Worm (Caenorhabditis elegans): ENCODE results near the gene puf-8.

Gene puf-8

DNA sequence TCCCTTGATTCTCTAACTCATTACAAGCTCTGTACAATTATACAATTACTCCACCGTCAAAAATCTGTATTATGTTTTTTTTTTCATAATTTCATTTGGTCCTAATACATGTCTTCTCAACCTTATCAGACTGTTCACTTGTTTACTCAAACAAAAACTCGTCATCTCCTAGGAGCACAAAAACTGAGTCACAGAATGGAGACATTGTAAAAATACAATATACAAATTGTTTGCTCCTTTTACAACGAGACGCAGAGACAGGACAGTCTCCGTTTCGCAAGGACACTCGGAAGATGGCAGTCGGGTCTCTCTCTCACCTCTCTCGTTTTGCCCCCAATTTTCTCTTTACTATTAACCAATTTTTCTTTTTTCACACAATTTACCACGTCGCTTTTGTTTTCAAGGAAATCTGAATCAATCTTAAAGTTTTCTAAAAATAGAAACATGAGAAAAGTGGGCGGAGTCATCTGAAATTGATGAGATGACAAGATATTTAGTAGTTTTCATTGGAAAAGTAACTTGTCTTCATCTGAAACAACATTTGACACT, 42.4 kb downstream of the puf-8 start, which contains the start of gene F32A5.8 (continued):
- 0 out of 2 replicates have a peak, but pooled peaks have one; percentile 23 for TF ChIP-seq attf-3 (GFP tag; conservative IDR thresholded peaks at IDR 0.05)
- no peak for TF ChIP-seq egrh-3 (GFP tag; IDR thresholded peaks at IDR 0.05)
- no peak for TF ChIP-seq somi-1 (GFP tag; optimal IDR thresholded peaks at IDR 0.05)
- no peak for TF ChIP-seq Y79H2A.3 (GFP tag; conservative IDR thresholded peaks at IDR 0.05)
- no peak for TF ChIP-seq lin-26 (GFP tag; IDR thresholded peaks at IDR 0.05)
- TF ChIP-seq ceh-91 (GFP tag; IDR thresholded peaks at IDR 0.05): no peak
- TF ChIP-seq repo-1 (tag; optimal IDR thresholded peaks at IDR 0.05): no peak
- no peak for TF ChIP-seq ztf-28 (GFP tag; IDR thresholded peaks at IDR 0.05)
- no peak for TF ChIP-seq lin-40 (tag; optimal IDR thresholded peaks at IDR 0.05)
- TF ChIP-seq lin-54 (GFP tag; optimal IDR thresholded peaks at IDR 0.05): no peak
- no peak for TF ChIP-seq F39B2.1 (GFP tag; IDR thresholded peaks at IDR 0.05)

- TF ChIP-seq attf-3 (GFP tag; conservative IDR thresholded peaks at IDR 0.05): peak; percentile 86
- TF ChIP-seq nhr-179 (tag; optimal IDR thresholded peaks at IDR 0.05): no peak
- TF ChIP-seq hrde-1 (tag; optimal IDR thresholded peaks at IDR 0.05; ENCODE audit: borderline replicate concordance): no peak
These were observed 45.0 kb downstream of the puf-8 start, which contains the start of gene lsm-4 for ce11 chrII:7253073-7253472. TSS of gene lsm-4 (minus strand) at chrII:7253163.

DNA sequence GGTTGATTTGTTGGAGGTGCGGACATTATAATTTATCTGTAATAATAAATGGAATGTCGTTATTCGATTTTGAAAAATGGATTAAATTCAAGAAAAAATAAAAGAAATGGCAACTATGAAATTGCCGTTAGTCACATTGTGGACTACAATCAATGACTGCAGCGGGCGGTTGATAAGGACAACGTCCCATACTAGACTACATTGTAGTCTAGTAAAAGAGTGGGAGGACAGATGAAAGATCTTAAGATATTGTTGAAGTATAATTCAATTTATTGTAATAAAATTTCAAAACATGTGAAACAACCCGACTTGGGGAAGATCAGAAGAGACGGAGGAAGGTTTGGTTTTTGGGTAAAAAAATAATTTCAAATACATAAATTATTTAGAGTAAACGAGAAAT, 46.1 kb downstream of the puf-8 start, which contains the start of the genes prx-13 and ada-2:
prx-13 (minus strand) TSS at position 38 of the 400 bp plus-strand sequence.
ada-2 (plus strand) TSS at position 282 of the 400 bp plus-strand sequence.
- TF ChIP-seq ccch-3 (GFP tag; optimal IDR thresholded peaks at IDR 0.05) (no peak), ztf-3 (GFP tag; optimal IDR thresholded peaks at IDR 0.05) (no peak), B0336.3 (GFP tag; IDR thresholded peaks at IDR 0.05) (no peak), snpc-4 (GFP tag; optimal IDR thresholded peaks at IDR 0.05) (no peak), snpc-4 (tag; optimal IDR thresholded peaks at IDR 0.05) (peak in 1 of 4 experiments; percentile 15), nhr-80 (tag; optimal IDR thresholded peaks at IDR 0.05) (peak; percentile 62), nfyb-1 (GFP tag; IDR thresholded peaks at IDR 0.05) (no peak), pha-4 (tag; optimal IDR thresholded peaks at IDR 0.05) (no peak)

Data from whole organism, young adult.